Fruit fly (Drosophila melanogaster) whole organism, wandering third instar larva: ENCODE results near the gene CG43057.

Source experiments
- Abd-B ChIP-seq: fragments of >200 bp; optimal IDR thresholded peaks from 2 replicates; lab custom pipeline; 2017; ENCODE audit warnings: missing biosample characterization, missing genetic modification characterization
- CG32264 ChIP-seq: fragments of 200-800 bp; sonication (Bioruptor generic); optimal IDR thresholded peaks from 2 replicates; lab custom pipeline; 2016; ENCODE audit warnings: missing biosample characterization, missing genetic modification characterization
- CG9705 ChIP-seq: fragments of 200-800 bp; sonication (Bioruptor generic); optimal IDR thresholded peaks from 2 replicates; lab custom pipeline; 2018; ENCODE audit warnings: missing biosample characterization, mild to moderate bottlenecking, missing genetic modification characterization
- CrebA ChIP-seq: fragments of 200-800 bp; sonication (Bioruptor generic); optimal IDR thresholded peaks from 2 replicates; lab custom pipeline; 2016; ENCODE audit warnings: missing biosample characterization, mild to moderate bottlenecking, missing genetic modification characterization, borderline replicate concordance
- Dfd ChIP-seq: fragments of >200 bp; optimal IDR thresholded peaks from 2 replicates; lab custom pipeline; 2017; ENCODE audit warnings: missing biosample characterization, missing genetic modification characterization
- Dif ChIP-seq: fragments of 200-275, 200-300 bp; sonication (Bioruptor generic); optimal IDR thresholded peaks from 2 replicates; lab custom pipeline; 2018; ENCODE audit warnings: missing biosample characterization, missing genetic modification characterization; ENCODE audit not compliant: partially characterized antibody
- GATAd ChIP-seq: sonication (Bioruptor generic); optimal IDR thresholded peaks from 2 replicates; lab custom pipeline; 2016; ENCODE audit warnings: missing biosample characterization, missing genetic modification characterization
- HLH106 ChIP-seq: fragments of 200-800 bp; optimal IDR thresholded peaks from 3 replicates; lab custom pipeline; 2019; ENCODE audit warnings: missing biosample characterization, mild to moderate bottlenecking, missing genetic modification characterization, moderate library complexity
- Hnf4 ChIP-seq: fragments of 200-800 bp; sonication (Bioruptor generic); optimal IDR thresholded peaks from 2 replicates; lab custom pipeline; 2016; ENCODE audit warnings: missing biosample characterization, mild to moderate bottlenecking, missing genetic modification characterization
- Hr78 ChIP-seq: fragments of >200 bp; optimal IDR thresholded peaks from 2 replicates; lab custom pipeline; 2017; ENCODE audit warnings: missing biosample characterization, missing genetic modification characterization
- Hr83 ChIP-seq: fragments of 200-300 bp; sonication (Bioruptor generic); optimal IDR thresholded peaks from 2 replicates; lab custom pipeline; 2016; ENCODE audit warnings: missing biosample characterization, mild to moderate bottlenecking, missing genetic modification characterization, moderate library complexity; ENCODE audit not compliant: poor library complexity, severe bottlenecking
- Jra ChIP-seq: sonication (Bioruptor generic); optimal IDR thresholded peaks from 2 replicates; lab custom pipeline; 2016; ENCODE audit warnings: missing biosample characterization, missing genetic modification characterization
- Mio ChIP-seq: sonication (Bioruptor generic); optimal IDR thresholded peaks from 2 replicates; lab custom pipeline; 2016; ENCODE audit warnings: missing biosample characterization, missing genetic modification characterization
- Myc ChIP-seq: fragments of >200 bp; optimal IDR thresholded peaks from 2 replicates; lab custom pipeline; 2017
- N ChIP-seq: fragments of >200 bp; optimal IDR thresholded peaks from 2 replicates; lab custom pipeline; 2018; ENCODE audit warnings: missing biosample characterization, missing external identifiers, missing genetic modification characterization
- OdsH ChIP-seq: fragments of 200-800 bp; sonication (Bioruptor generic); optimal IDR thresholded peaks from 2 replicates; lab custom pipeline; 2016; ENCODE audit warnings: missing biosample characterization, mild to moderate bottlenecking, missing genetic modification characterization
- Rel ChIP-seq, 2 experiments: fragments of 200-800 bp; sonication (Bioruptor generic) in 1 of 2; optimal IDR thresholded peaks; 2 replicates in 1 of 2; 3 replicates in 1 of 2; lab custom pipeline; 2016 to 2019; ENCODE audit warnings: mild to moderate bottlenecking in 2 of 2, missing biosample characterization in 2 of 2, missing genetic modification characterization in 2 of 2, moderate library complexity in 1 of 2
- Sp1 ChIP-seq: fragments of 200-800 bp; sonication (Bioruptor generic); optimal IDR thresholded peaks from 3 replicates; lab custom pipeline; 2019; ENCODE audit warnings: missing biosample characterization, mild to moderate bottlenecking, missing genetic modification characterization, moderate library complexity
- Vsx2 ChIP-seq: fragments of 200-300, 225-300 bp; sonication (Bioruptor generic); optimal IDR thresholded peaks from 2 replicates; lab custom pipeline; 2018; ENCODE audit warnings: missing biosample characterization, missing genetic modification characterization; ENCODE audit not compliant: partially characterized antibody
- br ChIP-seq: fragments of 200-800 bp; sonication (Bioruptor generic); optimal IDR thresholded peaks from 2 replicates; lab custom pipeline; 2016; ENCODE audit warnings: missing biosample characterization, missing genetic modification characterization
- brk ChIP-seq: fragments of 200-800 bp; sonication (Bioruptor generic); optimal IDR thresholded peaks from 2 replicates; lab custom pipeline; 2016; ENCODE audit warnings: missing biosample characterization, mild to moderate bottlenecking, missing genetic modification characterization
- dl ChIP-seq, 2 experiments: fragments of 175-275, 200-275 bp in 1 of 2; fragments of 200-275 bp in 1 of 2; sonication (Bioruptor generic); optimal IDR thresholded peaks; lab custom pipeline; 2018; ENCODE audit warnings: mild to moderate bottlenecking in 2 of 2, missing biosample characterization in 2 of 2, missing genetic modification characterization in 2 of 2, moderate library complexity in 2 of 2; ENCODE audit not compliant: partially characterized antibody in 2 of 2, insufficient read depth in 1 of 2
- dmrt93B ChIP-seq: fragments of 200-800 bp; sonication (Bioruptor generic); optimal IDR thresholded peaks from 2 replicates; lab custom pipeline; 2018; ENCODE audit warnings: missing biosample characterization, mild to moderate bottlenecking, missing genetic modification characterization
- dsf ChIP-seq: sonication (Bioruptor generic); optimal IDR thresholded peaks from 2 replicates; lab custom pipeline; 2016; ENCODE audit warnings: missing biosample characterization, missing genetic modification characterization, borderline replicate concordance
- ey ChIP-seq: fragments of 200-800 bp; sonication (Bioruptor generic); optimal IDR thresholded peaks from 2 replicates; lab custom pipeline; 2016; ENCODE audit warnings: missing biosample characterization, missing genetic modification characterization
- foxo ChIP-seq, 2 experiments: fragments of 200-800 bp; sonication (Bioruptor generic); optimal IDR thresholded peaks; 2 replicates in 1 of 2; 3 replicates in 1 of 2; lab custom pipeline; 2016 to 2017; ENCODE audit warnings: missing biosample characterization in 2 of 2, missing genetic modification characterization in 2 of 2
- fru ChIP-seq: fragments of 200-800 bp; sonication (Bioruptor generic); optimal IDR thresholded peaks from 3 replicates; lab custom pipeline; 2016; ENCODE audit warnings: missing biosample characterization, mild to moderate bottlenecking, missing genetic modification characterization
- h ChIP-seq: fragments of 200-800 bp; sonication (Bioruptor generic); optimal IDR thresholded peaks from 3 replicates; lab custom pipeline; 2016; ENCODE audit warnings: missing biosample characterization, mild to moderate bottlenecking, missing genetic modification characterization
- jim ChIP-seq: fragments of 175-275, 200-325 bp; sonication (Bioruptor generic); optimal IDR thresholded peaks from 2 replicates; lab custom pipeline; 2016; ENCODE audit warnings: missing biosample characterization, mild to moderate bottlenecking, missing genetic modification characterization
- lola ChIP-seq: fragments of >200 bp; optimal IDR thresholded peaks from 2 replicates; lab custom pipeline; 2017; ENCODE audit warnings: missing biosample characterization, missing genetic modification characterization
- pan ChIP-seq: fragments of >200 bp; optimal IDR thresholded peaks from 2 replicates; lab custom pipeline; 2017
- psq ChIP-seq: fragments of 200-800 bp; sonication (Bioruptor generic); optimal IDR thresholded peaks from 3 replicates; lab custom pipeline; 2017; ENCODE audit warnings: missing biosample characterization, mild to moderate bottlenecking, missing genetic modification characterization, moderate library complexity
- rgr ChIP-seq: fragments of 200-800 bp; sonication (Bioruptor generic); optimal IDR thresholded peaks from 3 replicates; lab custom pipeline; 2016; ENCODE audit warnings: missing biosample characterization, mild to moderate bottlenecking, missing genetic modification characterization
- sage ChIP-seq: fragments of 200-800 bp; sonication (Bioruptor generic); optimal IDR thresholded peaks from 2 replicates; lab custom pipeline; 2016; ENCODE audit warnings: missing biosample characterization, mild to moderate bottlenecking, missing genetic modification characterization
- sv ChIP-seq: fragments of 200-800 bp; sonication (Bioruptor generic); optimal IDR thresholded peaks from 3 replicates; lab custom pipeline; 2016; ENCODE audit warnings: missing biosample characterization, missing genetic modification characterization
- tai ChIP-seq: sonication (Bioruptor generic); optimal IDR thresholded peaks from 2 replicates; lab custom pipeline; 2016; ENCODE audit warnings: missing biosample characterization, missing genetic modification characterization
- usp ChIP-seq: fragments of >200 bp; optimal IDR thresholded peaks from 2 replicates; lab custom pipeline; 2017; ENCODE audit warnings: missing biosample characterization, missing genetic modification characterization
- woc ChIP-seq: sonication (Bioruptor generic); optimal IDR thresholded peaks from 2 replicates; lab custom pipeline; 2016; ENCODE audit warnings: missing biosample characterization, mild to moderate bottlenecking, missing genetic modification characterization

The CG43057 gene

dm6 chr2L:8243903-8244302 is at the start of gene CG43057:
Gene CG43057, minus strand, starts transcription at chr2L:8244003.
- TF ChIP-seq CG9705 (no peak), HLH106 (no peak), Hr78 (GFP tag; lab: Kevin White, UChicago) (no peak), GATAd (GFP tag; lab: Kevin White, UChicago) (no peak), sv (GFP tag; lab: Kevin White, UChicago) (no peak), dmrt93B (GFP tag; lab: Kevin White, UChicago) (no peak), OdsH (GFP tag; lab: Kevin White, UChicago) (no peak), Sp1 (GFP tag; lab: Kevin White, UChicago) (no peak)

dm6 chr2L:8293449-8293848 is 49.6 kb upstream of the CG43057 start:
- TF ChIP-seq rgr (GFP tag; lab: Kevin White, UChicago) = peak; percentile 4
- peak; percentile 6 for TF ChIP-seq fru (GFP tag; lab: Kevin White, UChicago)
- TF ChIP-seq Hr78 (GFP tag; lab: Kevin White, UChicago) = no peak

dm6 chr2L:8292159-8292887 is 48.5 kb upstream of the CG43057 start:
- TF ChIP-seq lola (GFP tag; lab: Kevin White, UChicago) (no peak), Jra (GFP tag; lab: Kevin White, UChicago) (no peak), N (no peak), GATAd (GFP tag; lab: Kevin White, UChicago) (no peak), Dfd (GFP tag; lab: Kevin White, UChicago) (peak; percentile 54), h (GFP tag; lab: Kevin White, UChicago) (peak; percentile 80), fru (GFP tag; lab: Kevin White, UChicago) (peak; percentile 78), Hr83 (no peak), CG9705 (peak; percentile 25), ey (GFP tag; lab: Kevin White, UChicago) (peak; percentile 88), dmrt93B (GFP tag; lab: Kevin White, UChicago) (peak; percentile 33), Rel (GFP tag; optimal IDR thresholded peaks at IDR 0.05; lab: Kevin White, UChicago) (no peak), Rel (tag; optimal IDR thresholded peaks at IDR 0.05; lab: Kevin White, UChicago) (peak; percentile 32), foxo (GFP tag; optimal IDR thresholded peaks at IDR 0.05; lab: Kevin White, UChicago) (peak; percentile 12 to 75), psq (GFP tag; lab: Kevin White, UChicago) (peak; percentile 59), sage (GFP tag; lab: Kevin White, UChicago) (peak; percentile 3), pan (no peak), Vsx2 (GFP tag; lab: Kevin White, UChicago) (no peak), CG32264 (GFP tag; lab: Kevin White, UChicago) (peak; percentile 56), Hr78 (GFP tag; lab: Kevin White, UChicago) (no peak), usp (no peak), Sp1 (GFP tag; lab: Kevin White, UChicago) (peak; percentile 80), HLH106 (peak; percentile 78), brk (GFP tag; lab: Kevin White, UChicago) (peak; percentile 61), rgr (GFP tag; lab: Kevin White, UChicago) (peak; percentile 84), tai (GFP tag; lab: Kevin White, UChicago) (peak; percentile 80), br (GFP tag; lab: Kevin White, UChicago) (peak; percentile 83), CrebA (GFP tag; lab: Kevin White, UChicago) (peak; percentile 62), Hnf4 (GFP tag; lab: Kevin White, UChicago) (peak; percentile 78), Abd-B (GFP tag; lab: Kevin White, UChicago) (no peak), OdsH (GFP tag; lab: Kevin White, UChicago) (peak; percentile 86), dl (GFP tag; optimal IDR thresholded peaks at IDR 0.05; lab: Kevin White, UChicago; ENCODE audit: insufficient read depth in 1 of 2, partially characterized antibody in 2 of 2) (no peak), Mio (GFP tag; lab: Kevin White, UChicago) (no peak), sv (GFP tag; lab: Kevin White, UChicago) (peak; percentile 96), woc (GFP tag; lab: Kevin White, UChicago) (peak; percentile 55), Myc (lab: Kevin White, UChicago) (no peak), Dif (GFP tag; lab: Kevin White, UChicago) (no peak), dsf (GFP tag; lab: Kevin White, UChicago) (peak; percentile 26), jim (GFP tag; lab: Kevin White, UChicago) (no peak)
